Fruit fly (Drosophila melanogaster) whole organism, embryonic: ENCODE data around the gene CG42445.

Experiments
- CG18476 ChIP-seq: fragments of 200-800 bp; sonication (Bioruptor generic); optimal IDR thresholded peaks from 2 replicates; lab custom pipeline; 2016; ENCODE audit warnings: missing biosample characterization, mild to moderate bottlenecking, missing genetic modification characterization
- HLHmδ ChIP-seq: fragments of 200-800 bp; sonication (Bioruptor generic); optimal IDR thresholded peaks from 2 replicates; lab custom pipeline; 2018; ENCODE audit warnings: missing biosample characterization, mild to moderate bottlenecking, missing genetic modification characterization, moderate library complexity
- en ChIP-seq: fragments of 200-800 bp; sonication (Bioruptor generic); optimal IDR thresholded peaks from 2 replicates; lab custom pipeline; 2016; ENCODE audit warnings: missing biosample characterization, missing genetic modification characterization
- fd3F ChIP-seq: fragments of 200-800 bp; sonication (Bioruptor generic); optimal IDR thresholded peaks from 2 replicates; lab custom pipeline; 2018; ENCODE audit warnings: missing biosample characterization, mild to moderate bottlenecking, missing genetic modification characterization, moderate library complexity

DNA sequence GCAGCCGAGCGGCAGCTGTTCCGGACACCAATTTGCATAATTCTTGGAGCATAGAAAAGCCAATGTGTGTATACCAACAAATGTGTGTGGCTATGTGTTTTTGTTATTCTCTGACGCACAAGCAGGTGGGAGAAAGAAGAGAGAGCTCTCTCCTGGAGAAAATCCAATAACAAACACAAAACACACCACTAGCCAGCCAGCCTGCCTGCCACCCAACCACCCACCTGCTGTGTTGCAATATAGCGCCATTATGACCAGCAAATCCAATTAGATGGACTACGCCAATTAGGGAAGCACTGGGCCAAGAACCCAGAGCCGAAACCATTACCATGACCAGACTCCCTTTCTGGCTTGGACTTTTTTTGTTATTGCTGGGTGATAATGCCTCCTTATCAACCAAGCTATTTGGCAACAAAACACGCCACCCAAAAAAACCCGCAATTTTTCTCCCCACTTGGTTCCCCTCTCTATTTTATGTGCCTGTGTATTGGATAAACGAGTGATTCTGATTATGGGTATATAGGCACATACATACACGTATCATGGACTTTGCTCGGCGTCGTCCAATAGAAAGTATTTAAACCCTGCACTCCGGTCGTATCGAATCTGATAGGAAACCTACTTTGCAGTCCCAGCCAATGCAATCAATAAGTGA is 30.2 kb downstream of the CG42445 start:
- TF ChIP-seq CG18476 (GFP tag; lab: Kevin White, UChicago) (no peak), en (GFP tag; lab: Kevin White, UChicago) (no peak), fd3F (no peak), HLHmδ (GFP tag; lab: Kevin White, UChicago) (no peak)
